Worm (Caenorhabditis elegans): ENCODE measurements around the gene T04B2.8.

Gene T04B2.8

ce11 chrIV:10003372-10003771 is 47.6 kb downstream of the T04B2.8 start, which contains the start of the genes C47E12.2 and sars-1 (continued):
- TF ChIP-seq C34B4.2 (tag; optimal IDR thresholded peaks at IDR 0.05) (no peak), snu-23 (GFP tag; optimal IDR thresholded peaks at IDR 0.05) (peak; percentile 37), mdl-1 (tag; optimal IDR thresholded peaks at IDR 0.05) (peak in 1 of 2 experiments; percentile 12), aly-2 (tag; optimal IDR thresholded peaks at IDR 0.05) (no peak), efl-1 (optimal IDR thresholded peaks at IDR 0.05) (peak; percentile 37 to 44), efl-1 (GFP tag; optimal IDR thresholded peaks at IDR 0.05 in 1 of 2) (peak; percentile 27 to 94), C16A3.4 (tag; optimal IDR thresholded peaks at IDR 0.05) (no peak), ceh-90 (tag; optimal IDR thresholded peaks at IDR 0.05) (no peak), nhr-71 (tag; optimal IDR thresholded peaks at IDR 0.05) (peak; percentile 9), zip-4 (GFP tag; optimal IDR thresholded peaks at IDR 0.05) (no peak), snpc-4 (tag; optimal IDR thresholded peaks at IDR 0.05) (no peak), nhr-90 (tag; optimal IDR thresholded peaks at IDR 0.05; ENCODE audit: poor library complexity) (no peak), skn-1 (tag; optimal IDR thresholded peaks at IDR 0.05) (peak; percentile 82), egl-13 (tag; optimal IDR thresholded peaks at IDR 0.05) (no peak), fkh-8 (tag; optimal IDR thresholded peaks at IDR 0.05) (no peak), dpl-1 (GFP tag; optimal IDR thresholded peaks at IDR 0.05) (peak in 2 of 3 experiments; percentile 11 to 46), mep-1 (tag; optimal IDR thresholded peaks at IDR 0.05) (no peak), lsy-2 (tag; optimal IDR thresholded peaks at IDR 0.05) (peak; percentile 81 to 96), nhr-85 (tag) (no peak), hpl-2 (GFP tag; optimal IDR thresholded peaks at IDR 0.05) (no peak), ceh-63 (GFP tag; optimal IDR thresholded peaks at IDR 0.05) (no peak), rnt-1 (tag; optimal IDR thresholded peaks at IDR 0.05) (no peak)

- TF ChIP-seq irx-1 (tag; optimal IDR thresholded peaks at IDR 0.05), result no peak
- TF ChIP-seq nhr-28 (tag; optimal IDR thresholded peaks at IDR 0.05), result no peak
- no peak for TF ChIP-seq C04F5.9 (tag; optimal IDR thresholded peaks at IDR 0.05)
- TF ChIP-seq dpl-1 (GFP tag; optimal IDR thresholded peaks at IDR 0.05), result no peak
- no peak for TF ChIP-seq hlh-17 (GFP tag; optimal IDR thresholded peaks at IDR 0.05; ENCODE audit: borderline replicate concordance)
- TF ChIP-seq fkh-10 (GFP tag; optimal IDR thresholded peaks at IDR 0.05), result no peak
- TF ChIP-seq fos-1 (tag; optimal IDR thresholded peaks at IDR 0.05), result no peak
- TF ChIP-seq zip-4 (GFP tag; optimal IDR thresholded peaks at IDR 0.05), result no peak
- no peak for TF ChIP-seq ztf-4 (tag; optimal IDR thresholded peaks at IDR 0.05)
Observed at ce11 chrIV:10001748-10002147, 49.2 kb downstream of the T04B2.8 start, which contains the start of gene C47E12.3. Gene C47E12.3, minus strand, starts transcription at chrIV:10001848.

All from whole organism, L1 larva.